Fruit fly (Drosophila melanogaster) whole organism, prepupa: ENCODE results near the gene LysB.
A peak's percentile ranks its signal among the peaks of the same experiment; 100 is the strongest.

ENCODE experiments used
- Blimp-1 ChIP-seq: fragments of 200-800 bp; sonication (Bioruptor generic); optimal IDR thresholded peaks from 3 replicates; lab custom pipeline; 2017; ENCODE audit warnings: missing biosample characterization, missing genetic modification characterization, mild to moderate bottlenecking, moderate library complexity, missing genetic modification reagents
- CG10631 ChIP-seq: fragments of 200-800 bp; sonication (Bioruptor generic); optimal IDR thresholded peaks from 2 replicates; lab custom pipeline; 2016; ENCODE audit warnings: missing biosample characterization, missing genetic modification characterization
- CG10669 ChIP-seq: fragments of 200-800 bp; sonication (Bioruptor generic); optimal IDR thresholded peaks from 3 replicates; lab custom pipeline; 2018; ENCODE audit warnings: missing biosample characterization, mild to moderate bottlenecking, missing genetic modification characterization, moderate library complexity
- CG11294 ChIP-seq: fragments of 200-800 bp; sonication (Bioruptor generic); IDR thresholded peaks from 2 replicates; pipeline ENCODE4 v1.3.6; 2022; ENCODE audit warnings: missing biosample characterization, missing genetic modification characterization
- CG11762 ChIP-seq: fragments of 200-800 bp; sonication (Bioruptor generic); optimal IDR thresholded peaks from 3 replicates; lab custom pipeline; 2016; ENCODE audit warnings: missing biosample characterization, missing genetic modification characterization; ENCODE audit not compliant: insufficient read depth
- CG15336 ChIP-seq: fragments of 200-800 bp; sonication (Bioruptor generic); IDR thresholded peaks from 2 replicates; pipeline ENCODE4 v1.3.6; 2022; ENCODE audit warnings: missing biosample characterization, missing genetic modification characterization
- CG16779 ChIP-seq: fragments of 200-800 bp; sonication (Bioruptor generic); optimal IDR thresholded peaks from 3 replicates; lab custom pipeline; 2017; ENCODE audit warnings: missing biosample characterization, mild to moderate bottlenecking, missing genetic modification characterization
- CG3032 ChIP-seq: fragments of 200-800 bp; optimal IDR thresholded peaks from 2 replicates; lab custom pipeline; 2019; ENCODE audit warnings: missing biosample characterization, mild to moderate bottlenecking, missing genetic modification characterization, moderate library complexity
- CG32006 ChIP-seq: fragments of 200-800 bp; sonication (Bioruptor generic); optimal IDR thresholded peaks from 3 replicates; lab custom pipeline; 2017; ENCODE audit warnings: missing biosample characterization, mild to moderate bottlenecking, missing genetic modification characterization
- CG34406 ChIP-seq: fragments of 200-800 bp; sonication (Bioruptor generic); optimal IDR thresholded peaks from 3 replicates; lab custom pipeline; 2016; ENCODE audit warnings: missing biosample characterization, missing genetic modification characterization
- CG3919 ChIP-seq: fragments of 200-800 bp; sonication (Bioruptor generic); optimal IDR thresholded peaks from 3 replicates; lab custom pipeline; 2016; ENCODE audit warnings: missing biosample characterization, missing genetic modification characterization
- CG4318 ChIP-seq: fragments of 200-800 bp; sonication (Bioruptor generic); optimal IDR thresholded peaks from 3 replicates; lab custom pipeline; 2017; ENCODE audit warnings: missing biosample characterization, mild to moderate bottlenecking, missing genetic modification characterization
- CG6163 ChIP-seq: fragments of 200-800 bp; sonication (Bioruptor generic); IDR thresholded peaks from 3 replicates; pipeline ENCODE4 v1.3.6; 2022; ENCODE audit warnings: missing biosample characterization, missing genetic modification characterization
- CG6808 ChIP-seq: fragments of 200-800 bp; sonication (Bioruptor generic); optimal IDR thresholded peaks from 3 replicates; lab custom pipeline; 2017; ENCODE audit warnings: missing biosample characterization, missing genetic modification characterization, mild to moderate bottlenecking, moderate library complexity, missing genetic modification reagents
- CG7368 ChIP-seq: fragments of 200-800 bp; sonication (Bioruptor generic); optimal IDR thresholded peaks from 3 replicates; lab custom pipeline; 2016; ENCODE audit warnings: missing biosample characterization, missing genetic modification characterization
- CG8119 ChIP-seq: fragments of 200-800 bp; sonication (Bioruptor generic); IDR thresholded peaks from 3 replicates; pipeline ENCODE4 v1.3.6; 2022; ENCODE audit warnings: missing biosample characterization, missing genetic modification characterization
- CG8319 ChIP-seq: fragments of 200-800 bp; sonication (Bioruptor generic); optimal IDR thresholded peaks from 3 replicates; lab custom pipeline; 2016; ENCODE audit warnings: missing biosample characterization, missing genetic modification characterization
- CG8632 ChIP-seq: fragments of 200-800 bp; sonication (Bioruptor generic); optimal IDR thresholded peaks from 3 replicates; lab custom pipeline; 2016; ENCODE audit warnings: missing biosample characterization, missing genetic modification characterization
- CG9139 ChIP-seq: fragments of 200-800 bp; sonication (Bioruptor generic); optimal IDR thresholded peaks from 3 replicates; lab custom pipeline; 2017; ENCODE audit warnings: missing biosample characterization, mild to moderate bottlenecking, missing genetic modification characterization
- Eip75B ChIP-seq: fragments of 200-800 bp; sonication (Bioruptor generic); optimal IDR thresholded peaks from 3 replicates; lab custom pipeline; 2016; ENCODE audit warnings: missing biosample characterization, missing genetic modification characterization
- Eip78C ChIP-seq: fragments of 200-800 bp; sonication (Bioruptor generic); peaks from one replicate; lab custom pipeline; 2016; ENCODE audit warnings: missing biosample characterization, missing genetic modification characterization
- Eip93F ChIP-seq: fragments of 200-800 bp; sonication (Bioruptor generic); optimal IDR thresholded peaks from 2 replicates; lab custom pipeline; 2016; ENCODE audit warnings: missing biosample characterization, mild to moderate bottlenecking, missing genetic modification characterization
- Ets21C ChIP-seq: fragments of 200-800 bp; sonication (Bioruptor generic); optimal IDR thresholded peaks from 3 replicates; lab custom pipeline; 2016; ENCODE audit warnings: missing biosample characterization, missing genetic modification characterization
- Ets96B ChIP-seq: fragments of 200-800 bp; optimal IDR thresholded peaks from 2 replicates; lab custom pipeline; 2019; ENCODE audit warnings: missing biosample characterization, mild to moderate bottlenecking, missing genetic modification characterization, moderate library complexity
- Gug ChIP-seq: fragments of 200-800 bp; sonication (Bioruptor generic); IDR thresholded peaks from 2 replicates; pipeline ENCODE4 v1.3.6; 2022; ENCODE audit warnings: missing biosample characterization, missing genetic modification characterization
- Hr39 ChIP-seq: fragments of 200-800 bp; sonication (Bioruptor generic); optimal IDR thresholded peaks from 2 replicates; lab custom pipeline; 2016; ENCODE audit warnings: missing biosample characterization, missing genetic modification characterization
- Hr4 ChIP-seq: fragments of 200-800 bp; sonication (Bioruptor generic); optimal IDR thresholded peaks from 3 replicates; lab custom pipeline; 2016; ENCODE audit warnings: missing biosample characterization, missing genetic modification characterization
- Met ChIP-seq: fragments of 200-800 bp; sonication (Bioruptor generic); optimal IDR thresholded peaks from 3 replicates; lab custom pipeline; 2016; ENCODE audit warnings: missing biosample characterization, missing genetic modification characterization
- OdsH ChIP-seq: fragments of 200-800 bp; sonication (Bioruptor generic); optimal IDR thresholded peaks from 3 replicates; lab custom pipeline; 2016; ENCODE audit warnings: missing biosample characterization, missing genetic modification characterization
- Smox ChIP-seq: fragments of 200-800 bp; sonication (Bioruptor generic); optimal IDR thresholded peaks from 3 replicates; lab custom pipeline; 2016; ENCODE audit warnings: missing biosample characterization, missing genetic modification characterization
- Sox102F ChIP-seq: fragments of 200-800 bp; sonication (Bioruptor generic); optimal IDR thresholded peaks from 2 replicates; lab custom pipeline; 2016; ENCODE audit warnings: missing biosample characterization, mild to moderate bottlenecking, missing genetic modification characterization
- Sox14 ChIP-seq: fragments of 200-800 bp; sonication (Bioruptor generic); optimal IDR thresholded peaks from 3 replicates; lab custom pipeline; 2016; ENCODE audit warnings: missing biosample characterization, missing genetic modification characterization
- Sox15 ChIP-seq: fragments of 200-800 bp; sonication (Bioruptor generic); optimal IDR thresholded peaks from 3 replicates; lab custom pipeline; 2016; ENCODE audit warnings: missing biosample characterization, missing genetic modification characterization
- achi ChIP-seq: fragments of 200-800 bp; sonication (Bioruptor generic); optimal IDR thresholded peaks from 3 replicates; lab custom pipeline; 2016; ENCODE audit warnings: missing biosample characterization, missing genetic modification characterization
- dac ChIP-seq: fragments of 200-800 bp; sonication (Bioruptor generic); optimal IDR thresholded peaks from 2 replicates; lab custom pipeline; 2017; ENCODE audit warnings: missing biosample characterization, mild to moderate bottlenecking, missing genetic modification characterization
- dsx ChIP-seq: fragments of 200-800 bp; optimal IDR thresholded peaks from 3 replicates; lab custom pipeline; 2019; ENCODE audit warnings: missing biosample characterization, mild to moderate bottlenecking, missing genetic modification characterization, moderate library complexity; ENCODE audit not compliant: poor library complexity, severe bottlenecking
- eg ChIP-seq: fragments of 200-800 bp; sonication (Bioruptor generic); IDR thresholded peaks from 3 replicates; pipeline ENCODE4 v1.3.6; 2022; ENCODE audit warnings: missing biosample characterization, missing genetic modification characterization
- fd59A ChIP-seq: fragments of 200-800 bp; sonication (Bioruptor generic); optimal IDR thresholded peaks from 2 replicates; lab custom pipeline; 2017; ENCODE audit warnings: missing biosample characterization, mild to moderate bottlenecking, missing genetic modification characterization, missing genetic modification reagents
- fd85E ChIP-seq: fragments of 200-800 bp; sonication (Bioruptor generic); optimal IDR thresholded peaks from 3 replicates; lab custom pipeline; 2016; ENCODE audit warnings: missing biosample characterization, missing genetic modification characterization
- fkh ChIP-seq: fragments of 200-800 bp; sonication (Bioruptor generic); optimal IDR thresholded peaks from 3 replicates; lab custom pipeline; 2017; ENCODE audit warnings: missing biosample characterization, mild to moderate bottlenecking, missing genetic modification characterization, moderate library complexity
- lz ChIP-seq: fragments of 200-800 bp; sonication (Bioruptor generic); optimal IDR thresholded peaks from 3 replicates; lab custom pipeline; 2016; ENCODE audit warnings: missing biosample characterization, missing genetic modification characterization
- net ChIP-seq: fragments of 200-800 bp; sonication (Bioruptor generic); optimal IDR thresholded peaks from 3 replicates; lab custom pipeline; 2016; ENCODE audit warnings: missing biosample characterization, missing genetic modification characterization
- pdm3 ChIP-seq: fragments of 200-800 bp; sonication (Bioruptor generic); optimal IDR thresholded peaks from 3 replicates; lab custom pipeline; 2016; ENCODE audit warnings: missing biosample characterization, missing genetic modification characterization
- salr ChIP-seq, 2 experiments: fragments of 200-800 bp; sonication (Bioruptor generic); optimal IDR thresholded peaks; 3 replicates each; lab custom pipeline; 2016 to 2018; ENCODE audit warnings: missing biosample characterization in 2 of 2, missing genetic modification characterization in 2 of 2, mild to moderate bottlenecking in 1 of 2
- spab ChIP-seq: fragments of 200-800 bp; sonication (Bioruptor generic); optimal IDR thresholded peaks from 2 replicates; lab custom pipeline; 2017; ENCODE audit warnings: missing biosample characterization, mild to moderate bottlenecking, missing genetic modification characterization, missing genetic modification reagents
- ss ChIP-seq, 2 experiments: fragments of 200-800 bp; sonication (Bioruptor generic); optimal IDR thresholded peaks; 2 replicates in 1 of 2; 3 replicates in 1 of 2; lab custom pipeline; 2017 to 2018; ENCODE audit warnings: mild to moderate bottlenecking in 2 of 2, missing biosample characterization in 2 of 2, missing genetic modification characterization in 2 of 2, moderate library complexity in 1 of 2

LysB gene

dm6 chr3L:1206682-1207421 lies at the start of gene LysB:
TSS of gene LysB (plus strand) at chr3L:1207371.
- TF ChIP-seq fkh (GFP tag; lab: Kevin White, UChicago) (peak; percentile 33), salr (GFP tag; optimal IDR thresholded peaks at IDR 0.05; lab: Kevin White, UChicago) (no peak)

- no peak for TF ChIP-seq Sox14
- TF ChIP-seq pdm3 (GFP tag; lab: Kevin White, UChicago): no peak
- no peak for TF ChIP-seq Eip93F
- peak; percentile 31 for TF ChIP-seq Eip78C (GFP tag; lab: Kevin White, UChicago)
- no peak for TF ChIP-seq CG9139 (GFP tag; lab: Kevin White, UChicago)
- TF ChIP-seq achi (GFP tag; lab: Kevin White, UChicago): peak; percentile 18
- TF ChIP-seq CG8632 (GFP tag; lab: Kevin White, UChicago): no peak
- TF ChIP-seq OdsH: no peak
- TF ChIP-seq lz (GFP tag; lab: Kevin White, UChicago): no peak
- peak; percentile 42 for TF ChIP-seq CG10631
- peak; percentile 46 for TF ChIP-seq Eip75B
- no peak for TF ChIP-seq CG6808 (GFP tag; lab: Kevin White, UChicago)
- TF ChIP-seq CG6163 (GFP tag; lab: Robert Waterston, UW): peak; percentile 75
- TF ChIP-seq Met (GFP tag; lab: Kevin White, UChicago): no peak
- peak; percentile 30 for TF ChIP-seq Ets96B
- TF ChIP-seq CG34406: no peak
- no peak for TF ChIP-seq CG3919 (GFP tag; lab: Kevin White, UChicago)
- TF ChIP-seq Sox102F: no peak
- peak; percentile 57 for TF ChIP-seq eg (GFP tag; lab: Robert Waterston, UW)
- no peak for TF ChIP-seq spab (GFP tag; lab: Kevin White, UChicago)
- no peak for TF ChIP-seq CG7368 (GFP tag; lab: Kevin White, UChicago)
- TF ChIP-seq CG11294 (GFP tag; lab: Robert Waterston, UW): peak; percentile 21; the same call in 1 of the 2 replicates
- no peak for TF ChIP-seq CG3032
- TF ChIP-seq CG8119 (GFP tag; lab: Robert Waterston, UW): 0 out of 3 replicates have a peak, but pooled peaks have one; percentile 20
- TF ChIP-seq CG4318 (GFP tag; lab: Kevin White, UChicago): no peak
- peak; percentile 33 for TF ChIP-seq Hr4
- TF ChIP-seq fd59A: no peak
- TF ChIP-seq CG15336 (GFP tag; lab: Robert Waterston, UW): peak; percentile 42; the same call in 1 of the 2 replicates
- TF ChIP-seq salr (GFP tag; optimal IDR thresholded peaks at IDR 0.05; lab: Kevin White, UChicago): no peak
- no peak for TF ChIP-seq CG8319 (GFP tag; lab: Kevin White, UChicago)
- TF ChIP-seq Smox (GFP tag; lab: Kevin White, UChicago): no peak
- TF ChIP-seq Ets21C (GFP tag; lab: Kevin White, UChicago): no peak
- TF ChIP-seq ss (GFP tag; optimal IDR thresholded peaks at IDR 0.05; lab: Kevin White, UChicago): no peak
- TF ChIP-seq CG32006 (GFP tag; lab: Kevin White, UChicago): peak; percentile 1
- TF ChIP-seq CG11762 (GFP tag; lab: Kevin White, UChicago): no peak
- no peak for TF ChIP-seq Hr39 (GFP tag; lab: Kevin White, UChicago)
- no peak for TF ChIP-seq Sox15 (GFP tag; lab: Kevin White, UChicago)
- TF ChIP-seq CG10669 (GFP tag; lab: Kevin White, UChicago): no peak
- peak; percentile 0 for TF ChIP-seq net (GFP tag; lab: Kevin White, UChicago)
- TF ChIP-seq dsx (GFP tag; lab: Kevin White, UChicago): no peak
- TF ChIP-seq dac (GFP tag; lab: Kevin White, UChicago): no peak
- TF ChIP-seq Blimp-1 (GFP tag; lab: Kevin White, UChicago): no peak
- no peak for TF ChIP-seq fd85E
- TF ChIP-seq Gug (GFP tag; lab: Robert Waterston, UW): peak; percentile 28
- peak; percentile 19 for TF ChIP-seq CG16779 (tag; lab: Kevin White, UChicago)
Observed at dm6 chr3L:1165808-1166207, 41.4 kb upstream of the LysB start.
